Worm (Caenorhabditis elegans): ENCODE results near the gene T24C4.10.

DNA sequence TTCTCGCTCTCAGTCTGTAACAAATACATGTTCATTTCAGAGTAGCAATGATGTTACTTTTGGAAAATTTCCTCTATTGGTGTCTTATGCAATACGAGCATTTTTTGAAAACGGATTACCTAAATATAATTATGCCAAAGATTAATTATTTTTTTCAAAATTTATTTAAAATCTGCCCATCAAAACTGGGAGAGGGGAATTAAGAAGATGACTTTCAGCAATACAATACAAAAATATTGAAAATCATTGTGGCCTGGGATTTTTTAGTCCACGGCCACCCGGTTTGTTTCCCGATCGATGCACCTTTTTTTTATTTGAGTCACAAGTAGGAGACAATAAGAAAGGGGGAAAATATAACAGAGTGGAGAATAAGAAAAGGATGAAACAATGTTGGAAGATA is 46.9 kb upstream of the T24C4.10 start, which contains the start of gene fbxa-56:
- TF ChIP-seq med-1 (GFP tag; optimal IDR thresholded peaks at IDR 0.05; ENCODE audit: insufficient read depth) (no peak), ztf-23 (GFP tag; IDR thresholded peaks at IDR 0.05) (no peak), flt-1 (GFP tag; IDR thresholded peaks at IDR 0.05) (no peak), klf-2 (GFP tag; conservative IDR thresholded peaks at IDR 0.05) (no peak)

Data from whole organism, midembryonic.